Fruit fly (Drosophila melanogaster) whole organism, embryonic: ENCODE results near the gene CG13024.

Experiments used
- Awh ChIP-seq: fragments of 200-800 bp; sonication (Bioruptor generic); IDR thresholded peaks from 2 replicates; pipeline ENCODE4, ENCODE4 v1.3.6; 2022; ENCODE audit warnings: missing biosample characterization, missing genetic modification characterization
- B-H2 ChIP-seq: fragments of 200-800 bp; sonication (Bioruptor generic); optimal IDR thresholded peaks from 2 replicates; lab custom pipeline; 2018; ENCODE audit warnings: missing biosample characterization, mild to moderate bottlenecking, missing genetic modification characterization
- Bteb2 ChIP-seq: fragments of 200-800 bp; sonication (Bioruptor generic); optimal IDR thresholded peaks from 2 replicates; lab custom pipeline; 2016; ENCODE audit warnings: missing biosample characterization, missing genetic modification characterization
- CG10209 ChIP-seq: fragments of 200-800 bp; sonication (Bioruptor generic); optimal IDR thresholded peaks from 3 replicates; lab custom pipeline; 2017; ENCODE audit warnings: missing biosample characterization, mild to moderate bottlenecking, missing genetic modification characterization, missing genetic modification reagents
- CG10565 ChIP-seq: fragments of 200-800 bp; sonication (Bioruptor generic); optimal IDR thresholded peaks from 3 replicates; lab custom pipeline; 2016; ENCODE audit warnings: missing biosample characterization, mild to moderate bottlenecking, missing genetic modification characterization
- CG11696 ChIP-seq: fragments of 200-800 bp; sonication (Bioruptor generic); IDR thresholded peaks from 2 replicates; pipeline ENCODE4 v1.3.6; 2022; ENCODE audit warnings: missing biosample characterization, missing genetic modification characterization
- CG12155 ChIP-seq: fragments of 200-800 bp; sonication (Bioruptor generic); optimal IDR thresholded peaks from 3 replicates; lab custom pipeline; 2016; ENCODE audit warnings: missing biosample characterization, missing genetic modification characterization
- CG13287 ChIP-seq: fragments of 200-800 bp; sonication (Bioruptor generic); IDR thresholded peaks from 2 replicates; pipeline ENCODE4 v1.3.6; 2022; ENCODE audit warnings: missing biosample characterization, missing genetic modification characterization; ENCODE audit not compliant: partially characterized antibody
- CG13894 ChIP-seq: fragments of 200-800 bp; sonication (Bioruptor generic); optimal IDR thresholded peaks from 3 replicates; lab custom pipeline; 2018; ENCODE audit warnings: missing biosample characterization, mild to moderate bottlenecking, missing genetic modification characterization, moderate library complexity
- CG1832 ChIP-seq: fragments of 200-800 bp; sonication (Bioruptor generic); optimal IDR thresholded peaks from 2 replicates; lab custom pipeline; 2017; ENCODE audit warnings: missing biosample characterization, mild to moderate bottlenecking, missing genetic modification characterization, inconsistent platforms
- CG30403 ChIP-seq: fragments of 200-800 bp; sonication (Bioruptor generic); optimal IDR thresholded peaks from 3 replicates; lab custom pipeline; 2016; ENCODE audit warnings: missing biosample characterization, missing genetic modification characterization
- CG31224 ChIP-seq: fragments of 200-800 bp; sonication (Bioruptor generic); IDR thresholded peaks from 2 replicates; pipeline ENCODE4 v1.3.6; 2022; ENCODE audit warnings: missing biosample characterization, missing genetic modification characterization
- CG31441 ChIP-seq: fragments of 200-800 bp; sonication (Bioruptor generic); IDR thresholded peaks from 2 replicates; pipeline ENCODE4 v1.3.6; 2022; ENCODE audit warnings: missing biosample characterization, missing genetic modification characterization
- CG4730 ChIP-seq: fragments of 200-800 bp; sonication (Bioruptor generic); IDR thresholded peaks from 2 replicates; pipeline ENCODE4 v1.3.6; 2022; ENCODE audit warnings: missing biosample characterization, missing genetic modification characterization
- CG6175 ChIP-seq: fragments of 200-800 bp; sonication (Bioruptor generic); IDR thresholded peaks from 3 replicates; pipeline ENCODE4 v1.3.6; 2022; ENCODE audit warnings: missing biosample characterization, missing genetic modification characterization
- CG6689 ChIP-seq: fragments of 200-800 bp; sonication (Bioruptor generic); IDR thresholded peaks from 2 replicates; pipeline ENCODE4 v1.3.6; 2022; ENCODE audit warnings: missing biosample characterization, missing genetic modification characterization
- CG7987 ChIP-seq: fragments of 200-800 bp; sonication (Bioruptor generic); optimal IDR thresholded peaks from 2 replicates; lab custom pipeline; 2018; ENCODE audit warnings: missing biosample characterization, mild to moderate bottlenecking, missing genetic modification characterization, moderate library complexity
- CG8290 ChIP-seq, 3 experiments: fragments of 200-800 bp; sonication (Bioruptor generic); optimal IDR thresholded peaks; 2 replicates each; lab custom pipeline; 2016 to 2019; ENCODE audit warnings: missing biosample characterization in 3 of 3, missing genetic modification characterization in 3 of 3, mild to moderate bottlenecking in 2 of 3, moderate library complexity in 1 of 3
- D19B ChIP-seq: fragments of 200-800 bp; sonication (Bioruptor generic); optimal IDR thresholded peaks from 2 replicates; lab custom pipeline; 2017; ENCODE audit warnings: missing biosample characterization, mild to moderate bottlenecking, missing genetic modification characterization
- Dbx ChIP-seq: fragments of 200-800 bp; sonication (Bioruptor generic); IDR thresholded peaks from 3 replicates; pipeline ENCODE4 v1.3.6; 2022; ENCODE audit warnings: missing biosample characterization, missing genetic modification characterization
- Dip3 ChIP-seq: fragments of 200-800 bp; sonication (Bioruptor generic); optimal IDR thresholded peaks from 3 replicates; lab custom pipeline; 2016; ENCODE audit warnings: missing biosample characterization, missing genetic modification characterization
- HHEX ChIP-seq: fragments of 200-800 bp; sonication (Bioruptor generic); optimal IDR thresholded peaks from 3 replicates; lab custom pipeline; 2017; ENCODE audit warnings: missing biosample characterization, mild to moderate bottlenecking, missing genetic modification characterization, missing genetic modification reagents
- HmgZ ChIP-seq: fragments of 200-800 bp; sonication (Bioruptor generic); optimal IDR thresholded peaks from 2 replicates; lab custom pipeline; 2018; ENCODE audit warnings: missing biosample characterization, mild to moderate bottlenecking, missing genetic modification characterization
- Jarid2 ChIP-seq: fragments of 200-800 bp; sonication (Bioruptor generic); optimal IDR thresholded peaks from 3 replicates; lab custom pipeline; 2017; ENCODE audit warnings: mild to moderate bottlenecking, missing biosample characterization, missing genetic modification reagents, missing genetic modification characterization
- NfI ChIP-seq: fragments of 200-800 bp; sonication (Bioruptor generic); optimal IDR thresholded peaks from 3 replicates; lab custom pipeline; 2018; ENCODE audit warnings: missing biosample characterization, mild to moderate bottlenecking, missing genetic modification characterization, moderate library complexity
- Sox102F ChIP-seq: fragments of 200-800 bp; sonication (Bioruptor generic); optimal IDR thresholded peaks from 2 replicates; lab custom pipeline; 2018; ENCODE audit warnings: missing biosample characterization, mild to moderate bottlenecking, missing genetic modification characterization, moderate library complexity
- Trl ChIP-seq, 3 experiments: fragments of >200 bp in 2 of 3; fragments of 200-800 bp in 1 of 3; sonication (Bioruptor generic) in 1 of 3; optimal IDR thresholded peaks; 2 replicates in 1 of 3; 3 replicates in 2 of 3; lab custom pipeline; 2016 to 2017; ENCODE audit warnings: missing biosample characterization in 1 of 3, missing genetic modification characterization in 1 of 3
- Vsx1 ChIP-seq: fragments of 200-800 bp; sonication (Bioruptor generic); optimal IDR thresholded peaks from 2 replicates; lab custom pipeline; 2017; ENCODE audit warnings: missing biosample characterization, mild to moderate bottlenecking, missing genetic modification characterization, missing genetic modification reagents
- abd-A ChIP-seq: fragments of 200-800 bp; sonication (Bioruptor generic); optimal IDR thresholded peaks from 3 replicates; lab custom pipeline; 2019; ENCODE audit warnings: missing biosample characterization, mild to moderate bottlenecking, missing genetic modification characterization, moderate library complexity
- bbx ChIP-seq: fragments of 200-800 bp; sonication (Bioruptor generic); IDR thresholded peaks from 2 replicates; pipeline ENCODE4 v1.3.6; 2022; ENCODE audit warnings: missing biosample characterization, missing genetic modification characterization; ENCODE audit not compliant: partially characterized antibody
- crol ChIP-seq: fragments of 200-800 bp; sonication (Bioruptor generic); IDR thresholded peaks from 2 replicates; pipeline ENCODE4 v1.3.6; 2022; ENCODE audit warnings: missing biosample characterization, missing genetic modification characterization
- ewg ChIP-seq: fragments of 200-800 bp; sonication (Bioruptor generic); optimal IDR thresholded peaks from 3 replicates; lab custom pipeline; 2017; ENCODE audit warnings: mild to moderate bottlenecking, missing biosample characterization, missing genetic modification reagents, missing genetic modification characterization
- gem ChIP-seq: fragments of 200-800 bp; sonication (Bioruptor generic); optimal IDR thresholded peaks from 2 replicates; lab custom pipeline; 2019; ENCODE audit warnings: missing biosample characterization, mild to moderate bottlenecking, missing genetic modification characterization, moderate library complexity
- gfzf ChIP-seq: fragments of 200-800 bp; sonication (Bioruptor generic); optimal IDR thresholded peaks from 2 replicates; lab custom pipeline; 2016; ENCODE audit warnings: missing biosample characterization, mild to moderate bottlenecking, missing genetic modification characterization, moderate library complexity
- grau ChIP-seq: fragments of 200-800 bp; optimal IDR thresholded peaks from 3 replicates; lab custom pipeline; 2019; ENCODE audit warnings: missing biosample characterization, mild to moderate bottlenecking, missing genetic modification characterization, moderate library complexity
- jing ChIP-seq: fragments of 200-800 bp; sonication (Bioruptor generic); optimal IDR thresholded peaks from 2 replicates; lab custom pipeline; 2018; ENCODE audit warnings: missing biosample characterization, mild to moderate bottlenecking, missing genetic modification characterization
- lab ChIP-seq: fragments of 200-800 bp; sonication (Bioruptor generic); optimal IDR thresholded peaks from 3 replicates; lab custom pipeline; 2017; ENCODE audit warnings: missing biosample characterization, missing genetic modification characterization, mild to moderate bottlenecking, moderate library complexity, missing genetic modification reagents
- lbe ChIP-seq: fragments of 200-800 bp; sonication (Bioruptor generic); optimal IDR thresholded peaks from 2 replicates; lab custom pipeline; 2016; ENCODE audit warnings: missing biosample characterization, mild to moderate bottlenecking, missing genetic modification characterization
- mld ChIP-seq: fragments of 200-800 bp; sonication (Bioruptor generic); IDR thresholded peaks from 3 replicates; pipeline ENCODE4 v1.3.6; 2022; ENCODE audit warnings: missing biosample characterization, missing genetic modification characterization; ENCODE audit not compliant: partially characterized antibody
- nerfin-1 ChIP-seq: fragments of 200-800 bp; sonication (Bioruptor generic); optimal IDR thresholded peaks from 3 replicates; lab custom pipeline; 2019; ENCODE audit warnings: missing biosample characterization, mild to moderate bottlenecking, missing genetic modification characterization, moderate library complexity
- oc ChIP-seq: fragments of 200-800 bp; sonication (Bioruptor generic); optimal IDR thresholded peaks from 2 replicates; lab custom pipeline; 2018; ENCODE audit warnings: missing biosample characterization, mild to moderate bottlenecking, missing genetic modification characterization, moderate library complexity
- pfk ChIP-seq: fragments of 200-800 bp; sonication (Bioruptor generic); optimal IDR thresholded peaks from 2 replicates; lab custom pipeline; 2018; ENCODE audit warnings: missing biosample characterization, mild to moderate bottlenecking, missing genetic modification characterization, moderate library complexity
- pita ChIP-seq: fragments of 200-800 bp; sonication (Bioruptor generic); optimal IDR thresholded peaks from 2 replicates; lab custom pipeline; 2017; ENCODE audit warnings: missing biosample characterization, mild to moderate bottlenecking, missing genetic modification characterization
- rib ChIP-seq: fragments of 200-800 bp; sonication (Bioruptor generic); IDR thresholded peaks from 2 replicates; pipeline ENCODE4 v1.3.6; 2022; ENCODE audit warnings: missing biosample characterization, missing genetic modification characterization
- sr ChIP-seq: fragments of 200-800 bp; sonication (Bioruptor generic); IDR thresholded peaks from 3 replicates; pipeline ENCODE4 v1.3.6; 2022; ENCODE audit warnings: missing biosample characterization, missing genetic modification characterization
- vvl ChIP-seq: fragments of 200-800 bp; sonication (Bioruptor generic); IDR thresholded peaks from 2 replicates; pipeline ENCODE4 v1.3.6; 2022; ENCODE audit warnings: missing biosample characterization, missing genetic modification characterization
- wek ChIP-seq: fragments of 200-800 bp; sonication (Bioruptor generic); optimal IDR thresholded peaks from 3 replicates; lab custom pipeline; 2018; ENCODE audit warnings: missing biosample characterization, mild to moderate bottlenecking, missing genetic modification characterization, moderate library complexity

Gene CG13024

dm6 chr3L:16876785-16877468, 48.1 kb upstream of the CG13024 start, which contains the start of gene CG32170 (continued):
- no peak for TF ChIP-seq CG10209 (GFP tag; lab: Kevin White, UChicago)
- no peak for TF ChIP-seq wek (GFP tag; lab: Kevin White, UChicago)
- peak; percentile 44; the same call in 1 of the 3 replicates for TF ChIP-seq Dbx (GFP tag; lab: Robert Waterston, UW)
- peak; percentile 27; the same call in 1 of the 2 replicates for TF ChIP-seq CG13287 (GFP tag; lab: Robert Waterston, UW)
- TF ChIP-seq CG31224 (GFP tag; lab: Robert Waterston, UW): peak; percentile 78
- peak; percentile 81 for TF ChIP-seq abd-A
- no peak for TF ChIP-seq CG8290 (GFP tag; optimal IDR thresholded peaks at IDR 0.05; lab: Kevin White, UChicago)
- TF ChIP-seq CG8290 (tag; optimal IDR thresholded peaks at IDR 0.05; lab: Kevin White, UChicago): peak in 1 of 2 experiments; percentile 19
- TF ChIP-seq rib (GFP tag; lab: Robert Waterston, UW): peak; percentile 54; the same call in 1 of the 2 replicates
- TF ChIP-seq mld (GFP tag; lab: Robert Waterston, UW): no peak
- TF ChIP-seq CG13894 (tag; lab: Kevin White, UChicago): peak; percentile 85
- no peak for TF ChIP-seq lbe (GFP tag; lab: Kevin White, UChicago)
- no peak for TF ChIP-seq CG30403
- TF ChIP-seq jing (GFP tag; lab: Kevin White, UChicago): no peak
- TF ChIP-seq pfk (GFP tag; lab: Kevin White, UChicago): no peak
- TF ChIP-seq vvl (GFP tag; lab: Robert Waterston, UW): peak; percentile 84
- TF ChIP-seq Dip3 (GFP tag; lab: Kevin White, UChicago): no peak
- no peak for TF ChIP-seq HmgZ (tag; lab: Kevin White, UChicago)
- TF ChIP-seq Vsx1 (GFP tag; lab: Kevin White, UChicago): peak; percentile 68
- TF ChIP-seq Awh (GFP tag; lab: Robert Waterston, UW): peak; percentile 78
- TF ChIP-seq CG6175: peak; percentile 73; the same call in 2 of the 3 replicates
- no peak for TF ChIP-seq ewg
- TF ChIP-seq B-H2 (GFP tag; lab: Kevin White, UChicago): peak; percentile 65
- TF ChIP-seq CG6689 (GFP tag; lab: Robert Waterston, UW): no peak
- peak; percentile 27 for TF ChIP-seq Jarid2 (GFP tag; lab: Kevin White, UChicago)
- peak in 1 of 2 experiments; percentile 11 for TF ChIP-seq Trl (optimal IDR thresholded peaks at IDR 0.05; lab: Kevin White, UChicago)
- TF ChIP-seq Trl (GFP tag; optimal IDR thresholded peaks at IDR 0.05; lab: Kevin White, UChicago): no peak
- no peak for TF ChIP-seq CG10565 (GFP tag; lab: Kevin White, UChicago)
- TF ChIP-seq CG12155 (GFP tag; lab: Kevin White, UChicago): no peak
- no peak for TF ChIP-seq lab (GFP tag; lab: Kevin White, UChicago)
- no peak for TF ChIP-seq CG4730
- no peak for TF ChIP-seq bbx
- TF ChIP-seq pita (GFP tag; lab: Kevin White, UChicago): no peak
- no peak for TF ChIP-seq nerfin-1 (tag; lab: Kevin White, UChicago)
- TF ChIP-seq CG1832 (GFP tag; lab: Kevin White, UChicago): peak; percentile 57
- peak; percentile 33 for TF ChIP-seq D19B (GFP tag; lab: Kevin White, UChicago)
- TF ChIP-seq oc (tag; lab: Kevin White, UChicago): peak; percentile 18
- no peak for TF ChIP-seq Bteb2 (GFP tag; lab: Kevin White, UChicago)
- no peak for TF ChIP-seq CG7987 (GFP tag; lab: Kevin White, UChicago)
- no peak for TF ChIP-seq crol (GFP tag; lab: Robert Waterston, UW)
- no peak for TF ChIP-seq gfzf (GFP tag; lab: Kevin White, UChicago)
- TF ChIP-seq HHEX (GFP tag; lab: Kevin White, UChicago): no peak
- no peak for TF ChIP-seq CG11696 (GFP tag; lab: Robert Waterston, UW)
- TF ChIP-seq grau (tag; lab: Kevin White, UChicago): no peak
- 0 out of 3 replicates have a peak, but pooled peaks have one; percentile 27 for TF ChIP-seq sr (GFP tag; lab: Robert Waterston, UW)
- no peak for TF ChIP-seq gem (tag; lab: Kevin White, UChicago)
- no peak for TF ChIP-seq Sox102F (GFP tag; lab: Kevin White, UChicago)
- TF ChIP-seq NfI (GFP tag; lab: Kevin White, UChicago): no peak
- no peak for TF ChIP-seq CG31441 (GFP tag; lab: Robert Waterston, UW)
